Fruit fly (Drosophila melanogaster) Kc167 (cell line): ENCODE results near the gene CG32485.

Experiments
- Sin3A ChIP-seq: fragments of >200 bp; optimal IDR thresholded peaks from 2 replicates; lab custom pipeline; 2018; ENCODE audit warnings: missing external identifiers
- insv ChIP-seq: fragments of >200 bp; optimal IDR thresholded peaks from 3 replicates; lab custom pipeline; 2018; ENCODE audit warnings: missing external identifiers
- psq ChIP-seq: fragments of >200 bp; optimal IDR thresholded peaks from 2 replicates; lab custom pipeline; 2017; ENCODE audit warnings: missing external identifiers

DNA sequence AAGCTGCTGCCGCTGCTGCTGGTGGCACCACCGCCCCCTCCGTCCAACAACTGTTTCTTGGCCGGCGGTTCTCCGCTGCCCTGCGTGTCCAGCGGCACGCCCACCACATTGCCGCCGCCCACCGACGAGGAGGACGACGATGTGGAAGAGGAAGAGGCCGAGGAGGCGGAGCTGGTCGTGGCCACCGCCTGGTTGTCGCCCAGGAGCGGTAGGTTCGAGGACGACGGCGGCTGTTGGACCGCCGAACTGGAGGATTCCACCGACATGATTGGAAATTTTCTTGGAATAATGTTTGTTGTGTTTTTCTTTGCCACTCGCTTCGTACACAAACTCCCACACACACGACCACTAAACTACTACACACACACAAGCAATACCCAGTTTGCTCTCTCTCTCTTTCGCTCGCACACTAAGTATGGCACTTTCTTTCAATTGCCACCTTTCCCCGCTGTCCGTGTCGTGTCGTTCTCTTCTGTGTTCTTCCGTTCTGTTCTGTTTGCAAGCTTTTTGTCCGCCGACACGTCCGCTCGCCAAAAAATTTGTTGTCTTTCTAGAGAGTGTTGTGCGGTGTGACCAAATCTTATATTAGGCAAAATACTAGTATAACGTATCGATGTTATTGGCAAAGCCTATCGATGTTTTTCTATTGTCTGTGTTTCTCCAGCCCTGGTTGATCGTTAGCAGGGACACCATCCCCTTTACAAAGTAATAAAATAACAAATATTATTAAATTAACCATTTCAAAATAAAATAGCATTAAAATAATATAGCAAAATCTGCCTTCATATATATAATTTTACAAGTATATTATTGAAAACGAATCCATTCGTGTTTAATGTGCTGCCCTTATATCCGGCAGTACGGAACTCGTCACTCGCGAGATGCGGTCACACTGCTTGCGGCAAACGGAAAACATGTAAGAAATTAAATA lies 20.4 kb downstream of the CG32485 start, which contains the start of the genes CG32486 and PAN3:
- peak; percentile 15 for TF ChIP-seq psq
- TF ChIP-seq Sin3A (lab: Kevin White, UChicago): no peak
- TF ChIP-seq insv (lab: Kevin White, UChicago): no peak
